Fruit fly (Drosophila melanogaster) S2 (cell line): Measurements from ENCODE around the gene Cpr30F.

Experiments used
- CG8478 ChIP-seq: fragments of >200 bp; optimal IDR thresholded peaks from 2 replicates; lab custom pipeline; 2018
- CTCF ChIP-seq, 2 experiments: fragments of >200 bp; optimal IDR thresholded peaks; 2 replicates each; lab custom pipeline; 2018

dm6 chr2L:9947738-9948519 is 15.0 kb upstream of the Cpr30F start:
- no peak for TF ChIP-seq CG8478 (lab: Kevin White, UChicago)
- TF ChIP-seq CTCF (optimal IDR thresholded peaks at IDR 0.05; lab: Kevin White, UChicago), result no peak
